Fruit fly (Drosophila melanogaster) whole organism, embryonic: ENCODE results near the gene CG10730.

Experiments used
- B-H2 ChIP-seq: fragments of 200-800 bp; sonication (Bioruptor generic); optimal IDR thresholded peaks from 2 replicates; lab custom pipeline; 2018; ENCODE audit warnings: missing biosample characterization, mild to moderate bottlenecking, missing genetic modification characterization
- Bgb ChIP-seq: fragments of 200-800 bp; sonication (Bioruptor generic); IDR thresholded peaks from 2 replicates; pipeline ENCODE4 v1.3.6; 2022; ENCODE audit warnings: missing biosample characterization, missing genetic modification characterization; ENCODE audit not compliant: partially characterized antibody
- CG10209 ChIP-seq: fragments of 200-800 bp; sonication (Bioruptor generic); optimal IDR thresholded peaks from 3 replicates; lab custom pipeline; 2017; ENCODE audit warnings: missing biosample characterization, mild to moderate bottlenecking, missing genetic modification characterization, missing genetic modification reagents
- CG1024 ChIP-seq: fragments of 200-800 bp; sonication (Bioruptor generic); IDR thresholded peaks from 2 replicates; pipeline ENCODE4 v1.3.6; 2022; ENCODE audit warnings: missing biosample characterization, missing genetic modification characterization
- CG13296 ChIP-seq: fragments of 200-800 bp; sonication (Bioruptor generic); optimal IDR thresholded peaks from 3 replicates; lab custom pipeline; 2018; ENCODE audit warnings: missing biosample characterization, mild to moderate bottlenecking, missing genetic modification characterization
- CG13775 ChIP-seq: fragments of 200-800 bp; sonication (Bioruptor generic); optimal IDR thresholded peaks from 3 replicates; lab custom pipeline; 2017; ENCODE audit warnings: missing biosample characterization, mild to moderate bottlenecking, missing genetic modification characterization
- CG16813 ChIP-seq: fragments of 200-800 bp; sonication (Bioruptor generic); IDR thresholded peaks from 3 replicates; pipeline ENCODE4 v1.3.6; 2022; ENCODE audit warnings: missing biosample characterization, missing genetic modification characterization; ENCODE audit not compliant: partially characterized antibody
- CG17912 ChIP-seq: fragments of 200-800 bp; sonication (Bioruptor generic); optimal IDR thresholded peaks from 2 replicates; lab custom pipeline; 2018; ENCODE audit warnings: missing biosample characterization, mild to moderate bottlenecking, missing genetic modification characterization
- CG18599 ChIP-seq: fragments of 200-800 bp; sonication (Bioruptor generic); optimal IDR thresholded peaks from 3 replicates; lab custom pipeline; 2017; ENCODE audit warnings: missing biosample characterization, missing genetic modification characterization, mild to moderate bottlenecking, moderate library complexity, missing genetic modification reagents
- CG5245 ChIP-seq: fragments of 200-800 bp; sonication (Bioruptor generic); optimal IDR thresholded peaks from 3 replicates; lab custom pipeline; 2016; ENCODE audit warnings: missing biosample characterization, missing genetic modification characterization
- CG6654 ChIP-seq: fragments of 200-800 bp; sonication (Bioruptor generic); optimal IDR thresholded peaks from 2 replicates; lab custom pipeline; 2017; ENCODE audit warnings: missing biosample characterization, mild to moderate bottlenecking, missing genetic modification characterization
- CG8089 ChIP-seq: fragments of 200-800 bp; sonication (Bioruptor generic); optimal IDR thresholded peaks from 3 replicates; lab custom pipeline; 2016; ENCODE audit warnings: missing biosample characterization, missing genetic modification characterization
- CG8765 ChIP-seq: fragments of 200-800 bp; sonication (Bioruptor generic); IDR thresholded peaks from 2 replicates; pipeline ENCODE4 v1.3.6; 2022; ENCODE audit warnings: missing biosample characterization, missing genetic modification characterization
- GATAe ChIP-seq: fragments of 200-800 bp; sonication (Bioruptor generic); conservative IDR thresholded peaks from 2 replicates; pipeline ENCODE4 v1.3.6; 2022; ENCODE audit warnings: missing biosample characterization, missing genetic modification characterization
- H15 ChIP-seq: fragments of 200-800 bp; sonication (Bioruptor generic); IDR thresholded peaks from 3 replicates; pipeline ENCODE4 v1.3.6; 2022; ENCODE audit warnings: missing biosample characterization, missing genetic modification characterization
- HLH4C ChIP-seq: fragments of 200-800 bp; sonication (Bioruptor generic); IDR thresholded peaks from 3 replicates; pipeline ENCODE4 v1.3.6; 2022; ENCODE audit warnings: missing biosample characterization, missing genetic modification characterization; ENCODE audit not compliant: partially characterized antibody
- Hey ChIP-seq: fragments of 200-800 bp; sonication (Bioruptor generic); optimal IDR thresholded peaks from 3 replicates; lab custom pipeline; 2018; ENCODE audit warnings: missing biosample characterization, mild to moderate bottlenecking, missing genetic modification characterization
- Hmr ChIP-seq: fragments of 200-800 bp; sonication (Bioruptor generic); optimal IDR thresholded peaks from 3 replicates; lab custom pipeline; 2017; ENCODE audit warnings: mild to moderate bottlenecking, missing biosample characterization, missing genetic modification reagents, missing genetic modification characterization
- MESR4 ChIP-seq: fragments of 200-800 bp; sonication (Bioruptor generic); optimal IDR thresholded peaks from 2 replicates; lab custom pipeline; 2018; ENCODE audit warnings: missing biosample characterization, mild to moderate bottlenecking, missing genetic modification characterization, moderate library complexity
- Mes4 ChIP-seq: fragments of 200-800 bp; sonication (Bioruptor generic); optimal IDR thresholded peaks from 2 replicates; lab custom pipeline; 2016; ENCODE audit warnings: missing biosample characterization, missing genetic modification characterization
- al ChIP-seq: fragments of 200-800 bp; sonication (Bioruptor generic); IDR thresholded peaks from 2 replicates; pipeline ENCODE4 v1.3.6; 2022; ENCODE audit warnings: missing biosample characterization, missing genetic modification characterization
- az2 ChIP-seq: fragments of 200-800 bp; sonication (Bioruptor generic); optimal IDR thresholded peaks from 3 replicates; lab custom pipeline; 2016; ENCODE audit warnings: missing biosample characterization, missing genetic modification characterization
- cas ChIP-seq: fragments of 200-800 bp; sonication (Bioruptor generic); IDR thresholded peaks from 2 replicates; pipeline ENCODE4 v1.3.6; 2022; ENCODE audit warnings: missing biosample characterization, missing genetic modification characterization
- cg ChIP-seq: fragments of 200-800 bp; sonication (Bioruptor generic); optimal IDR thresholded peaks from 3 replicates; lab custom pipeline; 2019; ENCODE audit warnings: missing biosample characterization, mild to moderate bottlenecking, missing genetic modification characterization, moderate library complexity
- crol ChIP-seq: fragments of 200-800 bp; sonication (Bioruptor generic); IDR thresholded peaks from 2 replicates; pipeline ENCODE4 v1.3.6; 2022; ENCODE audit warnings: missing biosample characterization, missing genetic modification characterization
- da ChIP-seq: fragments of 200-800 bp; sonication (Bioruptor generic); optimal IDR thresholded peaks from 2 replicates; lab custom pipeline; 2016; ENCODE audit warnings: missing biosample characterization, missing genetic modification characterization
- dimm ChIP-seq: fragments of 200-800 bp; sonication (Bioruptor generic); IDR thresholded peaks from 2 replicates; pipeline ENCODE4 v1.3.6; 2022; ENCODE audit warnings: missing biosample characterization, missing genetic modification characterization
- dmrt11E ChIP-seq: fragments of 200-800 bp; sonication (Bioruptor generic); optimal IDR thresholded peaks from 3 replicates; lab custom pipeline; 2018; ENCODE audit warnings: missing biosample characterization, mild to moderate bottlenecking, missing genetic modification characterization, moderate library complexity
- dysf ChIP-seq: fragments of 200-800 bp; sonication (Bioruptor generic); IDR thresholded peaks from 3 replicates; pipeline ENCODE4 v1.3.6; 2022; ENCODE audit warnings: missing biosample characterization, missing genetic modification characterization
- ems ChIP-seq: fragments of 200-800 bp; sonication (Bioruptor generic); optimal IDR thresholded peaks from 3 replicates; lab custom pipeline; 2016; ENCODE audit warnings: missing biosample characterization, missing genetic modification characterization
- exex ChIP-seq: fragments of 200-800 bp; sonication (Bioruptor generic); optimal IDR thresholded peaks from 4 replicates; lab custom pipeline; 2018; ENCODE audit warnings: missing biosample characterization, mild to moderate bottlenecking, missing genetic modification characterization, moderate library complexity
- fd102C ChIP-seq: fragments of 200-800 bp; sonication (Bioruptor generic); optimal IDR thresholded peaks from 2 replicates; lab custom pipeline; 2018; ENCODE audit warnings: missing biosample characterization, mild to moderate bottlenecking, missing genetic modification characterization, moderate library complexity
- fu2 ChIP-seq: fragments of 200-800 bp; sonication (Bioruptor generic); optimal IDR thresholded peaks from 2 replicates; lab custom pipeline; 2016; ENCODE audit warnings: missing biosample characterization, missing genetic modification characterization
- hbn ChIP-seq: fragments of 200-800 bp; sonication (Bioruptor generic); IDR thresholded peaks from 2 replicates; pipeline ENCODE4 v1.3.6; 2022; ENCODE audit warnings: missing biosample characterization, missing genetic modification characterization; ENCODE audit not compliant: partially characterized antibody
- jing ChIP-seq: fragments of 200-800 bp; sonication (Bioruptor generic); optimal IDR thresholded peaks from 2 replicates; lab custom pipeline; 2018; ENCODE audit warnings: missing biosample characterization, mild to moderate bottlenecking, missing genetic modification characterization
- kni ChIP-seq: fragments of 200-800 bp; sonication (Bioruptor generic); optimal IDR thresholded peaks from 3 replicates; lab custom pipeline; 2017; ENCODE audit warnings: mild to moderate bottlenecking, missing biosample characterization, missing genetic modification reagents, missing genetic modification characterization
- nmo ChIP-seq: fragments of 200-800 bp; sonication (Bioruptor generic); optimal IDR thresholded peaks from 2 replicates; lab custom pipeline; 2018; ENCODE audit warnings: missing biosample characterization, mild to moderate bottlenecking, missing genetic modification characterization, moderate library complexity
- run ChIP-seq: fragments of 200-800 bp; sonication (Bioruptor generic); optimal IDR thresholded peaks from 3 replicates; lab custom pipeline; 2018; ENCODE audit warnings: missing biosample characterization, mild to moderate bottlenecking, missing genetic modification characterization
- salm ChIP-seq: fragments of 200-800 bp; sonication (Bioruptor generic); optimal IDR thresholded peaks from 2 replicates; lab custom pipeline; 2018; ENCODE audit warnings: missing biosample characterization, mild to moderate bottlenecking, missing genetic modification characterization
- sc ChIP-seq, 3 experiments: fragments of >200 bp in 2 of 3; fragments of 200-800 bp in 1 of 3; sonication (Bioruptor generic) in 1 of 3; optimal IDR thresholded peaks; 2 replicates in 2 of 3; 3 replicates in 1 of 3; lab custom pipeline; 2017; ENCODE audit warnings: mild to moderate bottlenecking in 1 of 3, missing biosample characterization in 1 of 3, missing genetic modification characterization in 1 of 3, missing genetic modification reagents in 1 of 3
- stwl ChIP-seq: fragments of 200-800 bp; sonication (Bioruptor generic); optimal IDR thresholded peaks from 3 replicates; lab custom pipeline; 2018; ENCODE audit warnings: missing biosample characterization, mild to moderate bottlenecking, missing genetic modification characterization, moderate library complexity
- tap ChIP-seq: fragments of 200-800 bp; optimal IDR thresholded peaks from 3 replicates; lab custom pipeline; 2019; ENCODE audit warnings: missing biosample characterization, mild to moderate bottlenecking, missing genetic modification characterization, moderate library complexity
- tgo ChIP-seq: fragments of 200-800 bp; sonication (Bioruptor generic); IDR thresholded peaks from 3 replicates; pipeline ENCODE4 v1.3.6; 2022; ENCODE audit warnings: missing biosample characterization, missing genetic modification characterization
- toy ChIP-seq: fragments of 200-800 bp; sonication (Bioruptor generic); IDR thresholded peaks from 2 replicates; pipeline ENCODE4 v1.3.6; 2022; ENCODE audit warnings: missing biosample characterization, missing genetic modification characterization
- tup ChIP-seq: fragments of 200-800 bp; sonication (Bioruptor generic); optimal IDR thresholded peaks from 2 replicates; lab custom pipeline; 2016; ENCODE audit warnings: missing biosample characterization, mild to moderate bottlenecking, missing genetic modification characterization, moderate library complexity
- unc-4 ChIP-seq: fragments of 200-800 bp; sonication (Bioruptor generic); IDR thresholded peaks from 2 replicates; pipeline ENCODE4 v1.3.6; 2022; ENCODE audit warnings: missing biosample characterization, missing genetic modification characterization; ENCODE audit not compliant: partially characterized antibody
- vfl ChIP-seq: fragments of 200-800 bp; sonication (Bioruptor generic); optimal IDR thresholded peaks from 2 replicates; lab custom pipeline; 2016; ENCODE audit warnings: missing biosample characterization, missing genetic modification characterization
- yki ChIP-seq: fragments of >200 bp; optimal IDR thresholded peaks from 3 replicates; lab custom pipeline; 2018

CG10730 gene

DNA sequence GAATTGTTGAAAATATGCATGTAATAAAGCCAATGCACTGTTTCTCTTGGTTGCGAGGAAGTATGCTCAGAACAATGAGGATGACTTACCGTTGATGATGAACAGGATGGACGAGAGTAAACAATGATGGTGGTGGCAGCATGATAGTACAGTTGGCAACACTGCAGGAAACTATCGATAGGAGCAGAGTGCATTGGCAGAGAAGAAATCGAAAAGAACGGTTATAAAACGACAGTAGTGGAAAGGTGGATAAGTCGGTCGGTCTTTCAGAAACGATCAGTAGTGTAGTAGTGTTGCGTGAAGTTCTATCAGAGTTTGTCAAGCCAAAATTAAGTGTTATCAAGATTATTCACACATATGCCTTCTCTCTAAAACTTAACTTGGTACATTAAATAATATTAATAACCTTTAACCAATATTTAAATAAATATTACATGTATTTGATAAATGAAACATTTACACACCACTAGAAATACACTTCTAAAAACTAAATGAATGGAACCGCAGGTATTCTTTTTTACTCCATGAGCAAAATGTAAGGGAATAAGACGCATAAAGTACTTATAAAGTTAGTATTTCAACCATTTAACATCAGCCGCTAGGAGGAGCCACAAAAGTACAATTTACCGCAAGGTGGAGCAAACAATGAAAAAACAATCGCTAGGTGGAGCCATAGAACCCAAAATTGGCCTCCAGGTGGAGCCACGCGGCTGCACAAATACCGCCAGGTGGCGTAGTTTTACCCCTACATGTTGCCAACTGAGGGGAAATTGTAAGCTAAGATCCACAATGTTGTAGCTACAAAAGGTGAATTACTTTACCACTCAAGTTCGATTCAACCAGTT, 48.6 kb upstream of the CG10730 start (continued):
- TF ChIP-seq fd102C (peak; percentile 31), Mes4 (peak; percentile 88), Bgb (GFP tag; lab: Robert Waterston, UW) (peak; percentile 64), dmrt11E (peak; percentile 72), CG5245 (peak; percentile 98), Hey (no peak), cg (GFP tag; lab: Kevin White, UChicago) (no peak), CG18599 (GFP tag; lab: Kevin White, UChicago) (peak; percentile 74), CG13296 (peak; percentile 70), crol (no peak), ems (peak; percentile 73), exex (tag; lab: Kevin White, UChicago) (no peak), stwl (peak; percentile 31), CG10209 (GFP tag; lab: Kevin White, UChicago) (peak; percentile 78), hbn (GFP tag; lab: Robert Waterston, UW) (peak; percentile 55), Hmr (GFP tag; lab: Kevin White, UChicago) (peak; percentile 91), CG16813 (GFP tag; lab: Robert Waterston, UW) (peak; percentile 84), CG17912 (GFP tag; lab: Kevin White, UChicago) (peak; percentile 92), HLH4C (peak; percentile 65; the same call in 2 of the 3 replicates), yki (lab: Kevin White, UChicago) (peak; percentile 71), nmo (GFP tag; lab: Kevin White, UChicago) (peak; percentile 81), dysf (GFP tag; lab: Robert Waterston, UW) (peak; percentile 93), da (peak; percentile 90), vfl (GFP tag; lab: Kevin White, UChicago) (peak; percentile 49), az2 (GFP tag; lab: Kevin White, UChicago) (peak; percentile 95), sc (optimal IDR thresholded peaks at IDR 0.05; lab: Kevin White, UChicago) (no peak), sc (GFP tag; optimal IDR thresholded peaks at IDR 0.05; lab: Kevin White, UChicago) (peak; percentile 62), B-H2 (GFP tag; lab: Kevin White, UChicago) (peak; percentile 82), tap (tag; lab: Kevin White, UChicago) (peak; percentile 41), GATAe (GFP tag; lab: Robert Waterston, UW) (no peak; the same call in 1 of the 2 replicates), CG13775 (peak; percentile 75), cas (peak; percentile 30; the same call in 1 of the 2 replicates), tup (GFP tag; lab: Kevin White, UChicago) (peak; percentile 23), unc-4 (GFP tag; lab: Robert Waterston, UW) (peak; percentile 60), al (GFP tag; lab: Robert Waterston, UW) (peak; percentile 77), CG8765 (GFP tag; lab: Robert Waterston, UW) (peak; percentile 85), CG6654 (GFP tag; lab: Kevin White, UChicago) (peak; percentile 53), CG1024 (GFP tag; lab: Robert Waterston, UW) (peak; percentile 94), fu2 (GFP tag; lab: Kevin White, UChicago) (peak; percentile 84), CG8089 (GFP tag; lab: Kevin White, UChicago) (peak; percentile 95), tgo (peak; percentile 89), dimm (GFP tag; lab: Robert Waterston, UW) (peak; percentile 80), toy (peak; percentile 22; the same call in 1 of the 2 replicates), kni (GFP tag; lab: Kevin White, UChicago) (peak; percentile 34), H15 (peak; percentile 95), jing (GFP tag; lab: Kevin White, UChicago) (peak; percentile 74), MESR4 (no peak), run (peak; percentile 10), salm (tag; lab: Kevin White, UChicago) (no peak)
